Worm (Caenorhabditis elegans) whole organism, early embryonic: ENCODE measurements around the gene Y69E1A.4.

Experiments used
- ama-1 ChIP-seq: fragments of 150-350 bp; optimal IDR thresholded peaks from 2 replicates; lab custom pipeline; 2014
- ceh-36 ChIP-seq: sonication (generic microtip); optimal IDR thresholded peaks from 2 replicates; lab custom pipeline; 2016; ENCODE audit warnings: missing genetic modification characterization, inconsistent platforms, missing compliant biosample characterization
- sea-1 ChIP-seq: fragments of 200-800 bp; sonication (Bioruptor generic); conservative IDR thresholded peaks from 2 replicates; pipeline ENCODE4 v1.3.6; 2022; ENCODE audit warnings: missing genetic modification characterization, missing compliant biosample characterization

- no peak for TF ChIP-seq ama-1 (lab: Kevin White, UChicago)
- TF ChIP-seq ceh-36: no peak
- no peak for TF ChIP-seq sea-1 (GFP tag; lab: Robert Waterston, UW)
Observed at ce11 chrIV:10985568-10986035, 30.5 kb downstream of the Y69E1A.4 start, which contains the start of gene cyb-2.1.
